Fruit fly (Drosophila melanogaster): ENCODE results near the gene CG42367.

Gene CG42367

DNA sequence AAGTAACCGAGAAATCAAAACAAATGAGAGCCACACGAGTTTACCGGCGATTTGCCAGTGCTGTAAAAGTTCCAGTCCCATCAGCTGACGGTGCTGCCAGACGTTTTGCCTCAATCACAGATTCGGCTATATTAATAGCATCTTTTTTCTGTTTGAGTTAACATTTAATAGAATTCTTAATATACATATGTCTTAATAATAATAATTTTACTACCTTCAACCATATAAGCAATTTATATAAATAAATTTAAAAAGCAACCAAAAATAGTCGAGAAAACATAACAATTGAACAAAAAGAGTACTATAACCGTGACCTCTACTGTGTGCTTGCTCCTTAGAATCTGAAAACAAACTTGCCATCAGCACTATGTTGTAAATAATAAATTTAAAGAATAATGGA lies 23.7 kb downstream of the CG42367 start, which contains the start of the genes CG13126 and CG4709 (continued):
- peak; percentile 76 for TF ChIP-seq CG4328 (GFP tag; optimal IDR thresholded peaks at IDR 0.05)
- peak; percentile 89 for TF ChIP-seq ara (GFP tag; IDR thresholded peaks at IDR 0.05)
- peak; percentile 49; the same call in 1 of the 2 replicates for TF ChIP-seq bowl (GFP tag; IDR thresholded peaks at IDR 0.05)
- peak; percentile 89 for TF ChIP-seq HLH3B (GFP tag; IDR thresholded peaks at IDR 0.05)
- TF ChIP-seq CG11696 (GFP tag; IDR thresholded peaks at IDR 0.05) = peak; percentile 100
- peak; percentile 47 for TF ChIP-seq CrebB (tag; optimal IDR thresholded peaks at IDR 0.05)
- TF ChIP-seq knrl (GFP tag; IDR thresholded peaks at IDR 0.05; ENCODE audit: partially characterized antibody) = no peak
- peak; percentile 84 for TF ChIP-seq sqz (GFP tag; optimal IDR thresholded peaks at IDR 0.05)
- 0 out of 3 replicates have a peak, but pooled peaks have one; percentile 20 for TF ChIP-seq C15 (GFP tag; IDR thresholded peaks at IDR 0.05)
- peak; percentile 10 for TF ChIP-seq Atf-2 (GFP tag; optimal IDR thresholded peaks at IDR 0.05)
- peak; percentile 81 for TF ChIP-seq CG4404 (GFP tag; IDR thresholded peaks at IDR 0.05)
- peak; percentile 83 for TF ChIP-seq Abd-B (GFP tag; optimal IDR thresholded peaks at IDR 0.05)
- peak; percentile 92 for TF ChIP-seq CG30403 (GFP tag; optimal IDR thresholded peaks at IDR 0.05)
- peak; percentile 77 for TF ChIP-seq CG10431 (GFP tag; optimal IDR thresholded peaks at IDR 0.05)
- peak; percentile 97 for TF ChIP-seq CG17829 (tag; optimal IDR thresholded peaks at IDR 0.05)
- peak; percentile 61 for TF ChIP-seq CTCF (GFP tag; optimal IDR thresholded peaks at IDR 0.05)
- TF ChIP-seq CG7745 (tag; optimal IDR thresholded peaks at IDR 0.05) = no peak
- TF ChIP-seq CG6654 (GFP tag; optimal IDR thresholded peaks at IDR 0.05) = peak; percentile 73
- TF ChIP-seq trem (tag; optimal IDR thresholded peaks at IDR 0.05) = peak; percentile 96
- peak; percentile 86 for TF ChIP-seq CG12155 (GFP tag; optimal IDR thresholded peaks at IDR 0.05)
- peak; percentile 91 for TF ChIP-seq fd96Cb (tag; optimal IDR thresholded peaks at IDR 0.05)
- peak; percentile 75 for TF ChIP-seq CG13123 (GFP tag; optimal IDR thresholded peaks at IDR 0.05)
- peak; percentile 86 for TF ChIP-seq Fer2 (tag; optimal IDR thresholded peaks at IDR 0.05)
- TF ChIP-seq tx (GFP tag; optimal IDR thresholded peaks at IDR 0.05) = no peak
- TF ChIP-seq stc (GFP tag; IDR thresholded peaks at IDR 0.05) = peak; percentile 93
- peak; percentile 51 for TF ChIP-seq chn (GFP tag; optimal IDR thresholded peaks at IDR 0.05)
- TF ChIP-seq run (tag; optimal IDR thresholded peaks at IDR 0.05) = peak; percentile 88
- peak; percentile 64 for TF ChIP-seq CG4854 (GFP tag; optimal IDR thresholded peaks at IDR 0.05)
- peak; percentile 1 for TF ChIP-seq emc (GFP tag; optimal IDR thresholded peaks at IDR 0.05)
- TF ChIP-seq CG11504 (tag; optimal IDR thresholded peaks at IDR 0.05) = peak; percentile 91
- TF ChIP-seq ranshi (GFP tag; IDR thresholded peaks at IDR 0.05) = peak; percentile 91
- peak; percentile 82 for TF ChIP-seq salm (tag; optimal IDR thresholded peaks at IDR 0.05)
- peak; percentile 77 for TF ChIP-seq CG2875 (GFP tag; optimal IDR thresholded peaks at IDR 0.05)
- peak; percentile 87 for TF ChIP-seq CG33557 (GFP tag; optimal IDR thresholded peaks at IDR 0.05)
- TF ChIP-seq CG18262 (tag; optimal IDR thresholded peaks at IDR 0.05) = peak; percentile 97
- TF ChIP-seq E2f2 (GFP tag; IDR thresholded peaks at IDR 0.05) = peak; percentile 76
- peak; percentile 72 for TF ChIP-seq cas (GFP tag; IDR thresholded peaks at IDR 0.05)
- TF ChIP-seq ATbp (GFP tag; optimal IDR thresholded peaks at IDR 0.05) = peak; percentile 82
- TF ChIP-seq zen (tag; optimal IDR thresholded peaks at IDR 0.05) = peak; percentile 96
- peak; percentile 86 for TF ChIP-seq CG14441 (GFP tag; IDR thresholded peaks at IDR 0.05)
- peak; percentile 73; the same call in 2 of the 3 replicates for TF ChIP-seq gce (GFP tag; IDR thresholded peaks at IDR 0.05)
- TF ChIP-seq CG15479 (GFP tag; optimal IDR thresholded peaks at IDR 0.05) = no peak
- peak; percentile 75 for TF ChIP-seq ro (GFP tag; IDR thresholded peaks at IDR 0.05)
- peak; percentile 87 for TF ChIP-seq NfI (GFP tag; optimal IDR thresholded peaks at IDR 0.05)
- peak; percentile 94 for TF ChIP-seq CG4424 (GFP tag; optimal IDR thresholded peaks at IDR 0.05)

All from whole organism, embryonic.